Worm (Caenorhabditis elegans) whole organism, mixed stage, embryonic: ENCODE results near the gene T26E4.9.
"Not testable (repeated sequence)": the region's sequence is repeated elsewhere in the genome, so short reads cannot be mapped to it uniquely, and the experiment has no call there.

Experiments used
- M03D4.4 ChIP-seq: sonication (generic microtip); optimal IDR thresholded peaks from 2 replicates; lab custom pipeline; 2017; ENCODE audit warnings: mild to moderate bottlenecking, missing genetic modification characterization, missing compliant biosample characterization
- blmp-1 ChIP-seq: fragments of 150-350 bp; optimal IDR thresholded peaks from 2 replicates; lab custom pipeline; 2014; ENCODE audit warnings: missing biosample characterization, missing genetic modification characterization
- ceh-39 ChIP-seq: fragments of 150-350 bp; optimal IDR thresholded peaks from 2 replicates; lab custom pipeline; 2014; ENCODE audit warnings: missing biosample characterization, missing genetic modification characterization
- ceh-83 ChIP-seq: fragments of 200-800 bp; sonication (Bioruptor generic); optimal IDR thresholded peaks from 2 replicates; lab custom pipeline; 2018; ENCODE audit warnings: mild to moderate bottlenecking, missing genetic modification characterization, missing compliant biosample characterization
- ces-1 ChIP-seq: fragments of 150-350 bp; optimal IDR thresholded peaks from 2 replicates; lab custom pipeline; 2014; ENCODE audit warnings: missing biosample characterization, missing genetic modification reagents, missing genetic modification characterization
- cnd-1 ChIP-seq: fragments of 200-800 bp; sonication (Bioruptor generic); optimal IDR thresholded peaks from 2 replicates; lab custom pipeline; 2018; ENCODE audit warnings: mild to moderate bottlenecking, missing genetic modification characterization, missing compliant biosample characterization
- elt-1 ChIP-seq: sonication (generic microtip); optimal IDR thresholded peaks from 2 replicates; lab custom pipeline; 2017; ENCODE audit warnings: missing genetic modification characterization, mild to moderate bottlenecking, missing compliant biosample characterization, antibody characterized with exemption, moderate library complexity, borderline replicate concordance; ENCODE audit not compliant: insufficient read depth
- elt-3 ChIP-seq: fragments of 150-350 bp; optimal IDR thresholded peaks from 2 replicates; lab custom pipeline; 2014; ENCODE audit warnings: missing biosample characterization, missing genetic modification characterization
- flh-1 ChIP-seq: fragments of 200-800 bp; sonication (Bioruptor generic); optimal IDR thresholded peaks from 2 replicates; lab custom pipeline; 2018; ENCODE audit warnings: mild to moderate bottlenecking, missing genetic modification characterization, moderate library complexity, missing compliant biosample characterization
- hlh-1 ChIP-seq: fragments of 150-350 bp; optimal IDR thresholded peaks from 2 replicates; lab custom pipeline; 2014; ENCODE audit warnings: missing biosample characterization, missing genetic modification reagents, missing genetic modification characterization
- lin-13 ChIP-seq: fragments of 150-350 bp; optimal IDR thresholded peaks from 2 replicates; lab custom pipeline; 2014; ENCODE audit warnings: missing biosample characterization, missing genetic modification characterization
- lin-32 ChIP-seq: fragments of 200-800 bp; sonication (Bioruptor generic); optimal IDR thresholded peaks from 2 replicates; lab custom pipeline; 2018; ENCODE audit warnings: mild to moderate bottlenecking, missing genetic modification characterization, missing compliant biosample characterization
- lsy-2 ChIP-seq: fragments of 150-350 bp; optimal IDR thresholded peaks from 2 replicates; lab custom pipeline; 2014; ENCODE audit warnings: missing biosample characterization, missing genetic modification characterization
- mab-5 ChIP-seq: fragments of 150-350 bp; optimal IDR thresholded peaks from 2 replicates; lab custom pipeline; 2014; ENCODE audit warnings: missing biosample characterization, missing genetic modification characterization
- mep-1 ChIP-seq: fragments of 150-350 bp; optimal IDR thresholded peaks from 2 replicates; lab custom pipeline; 2017; ENCODE audit warnings: missing biosample characterization, missing genetic modification reagents, missing genetic modification characterization, inconsistent platforms
- nhr-12 ChIP-seq: fragments of 150-350 bp; optimal IDR thresholded peaks from 2 replicates; lab custom pipeline; 2014; ENCODE audit warnings: missing biosample characterization, missing genetic modification characterization
- nhr-2 ChIP-seq: fragments of 150-350 bp; optimal IDR thresholded peaks from 2 replicates; lab custom pipeline; 2014; ENCODE audit warnings: missing biosample characterization, missing genetic modification characterization
- nhr-237 ChIP-seq: fragments of 150-350 bp; optimal IDR thresholded peaks from 2 replicates; lab custom pipeline; 2014; ENCODE audit warnings: missing biosample characterization, missing genetic modification characterization
- nhr-28 ChIP-seq: fragments of 150-350 bp; optimal IDR thresholded peaks from 2 replicates; lab custom pipeline; 2014; ENCODE audit warnings: missing biosample characterization, missing genetic modification characterization
- nhr-76 ChIP-seq: sonication (generic microtip); optimal IDR thresholded peaks from 2 replicates; lab custom pipeline; 2017; ENCODE audit warnings: missing biosample characterization, missing genetic modification characterization
- pha-4 ChIP-seq: fragments of 150-350 bp; optimal IDR thresholded peaks from 2 replicates; lab custom pipeline; 2018; ENCODE audit warnings: missing biosample characterization, missing genetic modification reagents, missing genetic modification characterization
- sem-2 ChIP-seq: fragments of 200-800 bp; sonication (Bioruptor generic); optimal IDR thresholded peaks from 2 replicates; lab custom pipeline; 2018; ENCODE audit warnings: mild to moderate bottlenecking, missing genetic modification characterization, missing compliant biosample characterization
- snpc-4 ChIP-seq: fragments of 150-350 bp; optimal IDR thresholded peaks from 2 replicates; lab custom pipeline; 2014; ENCODE audit warnings: missing biosample characterization, missing genetic modification characterization
- sptf-1 ChIP-seq: sonication (generic microtip); optimal IDR thresholded peaks from 2 replicates; lab custom pipeline; 2017; ENCODE audit warnings: mild to moderate bottlenecking, missing genetic modification characterization, moderate library complexity, missing compliant biosample characterization
- unc-120 ChIP-seq: sonication (generic microtip); optimal IDR thresholded peaks from 2 replicates; lab custom pipeline; 2017; ENCODE audit warnings: missing genetic modification characterization, missing compliant biosample characterization; ENCODE audit not compliant: poor library complexity, severe bottlenecking
- unc-39 ChIP-seq: fragments of 150-350 bp; optimal IDR thresholded peaks from 2 replicates; lab custom pipeline; 2014; ENCODE audit warnings: missing biosample characterization, missing genetic modification characterization
- unc-62 ChIP-seq: fragments of 150-350 bp; optimal IDR thresholded peaks from 2 replicates; lab custom pipeline; 2014; ENCODE audit warnings: missing biosample characterization, missing genetic modification reagents, missing genetic modification characterization

Gene T26E4.9

DNA sequence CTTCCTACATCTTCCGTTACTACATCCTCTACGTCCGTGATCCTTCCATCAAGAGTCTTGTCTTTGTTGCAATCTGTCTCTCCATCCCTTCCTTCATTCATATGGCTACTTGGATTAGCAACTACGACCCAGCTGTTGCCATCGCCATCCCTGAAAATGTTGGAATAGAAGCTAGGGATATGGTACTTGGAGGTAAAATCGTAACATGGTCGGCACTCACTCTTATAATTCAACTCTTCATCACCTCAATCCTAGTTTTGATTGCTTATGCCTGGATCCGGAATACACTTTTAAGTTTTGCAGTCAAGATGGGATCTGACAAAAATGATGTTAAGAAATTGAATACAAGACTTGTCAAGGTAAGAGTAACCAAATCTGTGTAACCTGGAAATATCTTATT lies 1.2 kb upstream of the T26E4.9 start, which contains the start of gene T26E4.18:
Gene T26E4.18 (minus strand): TSS at position 101 of the 400 bp plus-strand sequence.
- not testable (repeated sequence) for TF ChIP-seq hlh-1; mep-1 (tag; lab: Kevin White, UChicago); sem-2 (GFP tag; lab: Kevin White, UChicago)

DNA sequence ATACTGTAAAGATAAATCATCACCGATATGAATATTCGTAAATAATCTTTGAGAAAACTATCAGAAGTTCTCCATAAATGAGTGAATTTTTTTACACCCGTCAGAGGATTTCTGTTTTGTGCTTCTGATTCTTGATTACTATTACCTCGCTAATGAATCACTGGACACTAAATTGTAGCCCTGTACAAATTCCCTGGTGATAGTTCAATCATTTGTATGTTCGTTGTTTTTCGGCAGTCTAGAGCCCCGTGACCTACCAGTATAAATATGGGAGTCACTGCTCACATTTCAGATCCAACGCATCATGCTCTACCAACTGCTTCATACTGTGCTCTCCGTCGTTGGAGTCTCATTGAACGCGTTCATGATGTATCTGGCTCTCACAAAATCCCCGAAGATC lies 556 bp upstream of the T26E4.9 start, which contains the start of gene srd-27:
Gene srd-27 (plus strand): TSS at position 301 of the 400 bp plus-strand sequence.
- TF ChIP-seq unc-120 (tag; lab: Kevin White, UChicago); lin-13; nhr-237 (tag; lab: Kevin White, UChicago): not testable (repeated sequence)

DNA sequence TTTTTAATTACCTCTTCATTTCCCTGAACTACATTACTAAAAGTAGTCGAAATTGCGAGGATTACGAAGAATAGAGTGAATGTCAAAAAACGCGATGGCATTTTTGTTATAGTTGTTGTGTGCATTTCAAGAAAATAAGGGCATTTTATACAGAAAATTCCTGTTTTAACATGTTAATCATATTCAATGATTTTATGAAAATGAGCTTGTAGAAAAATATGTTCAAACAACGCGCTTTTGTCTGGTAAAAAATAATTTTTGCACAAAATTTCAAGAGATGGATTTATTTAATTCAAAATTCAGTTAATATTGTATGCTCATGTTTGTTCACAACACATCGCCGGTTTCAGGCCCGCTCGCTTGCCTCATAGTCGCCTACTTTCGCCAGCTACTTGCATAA lies 4.4 kb downstream of the T26E4.9 start, which contains the start of gene T26E4.10:
Gene T26E4.10 (minus strand): TSS at position 101 of the 400 bp plus-strand sequence.
- TF ChIP-seq sptf-1 (tag; lab: Kevin White, UChicago) (no peak), ceh-39 (tag; lab: Kevin White, UChicago) (no peak), lin-32 (GFP tag; lab: Kevin White, UChicago) (no peak), lin-13 (no peak), nhr-76 (no peak), unc-39 (tag; lab: Kevin White, UChicago) (no peak), lsy-2 (tag; lab: Kevin White, UChicago) (no peak), snpc-4 (tag; lab: Kevin White, UChicago) (no peak)

DNA sequence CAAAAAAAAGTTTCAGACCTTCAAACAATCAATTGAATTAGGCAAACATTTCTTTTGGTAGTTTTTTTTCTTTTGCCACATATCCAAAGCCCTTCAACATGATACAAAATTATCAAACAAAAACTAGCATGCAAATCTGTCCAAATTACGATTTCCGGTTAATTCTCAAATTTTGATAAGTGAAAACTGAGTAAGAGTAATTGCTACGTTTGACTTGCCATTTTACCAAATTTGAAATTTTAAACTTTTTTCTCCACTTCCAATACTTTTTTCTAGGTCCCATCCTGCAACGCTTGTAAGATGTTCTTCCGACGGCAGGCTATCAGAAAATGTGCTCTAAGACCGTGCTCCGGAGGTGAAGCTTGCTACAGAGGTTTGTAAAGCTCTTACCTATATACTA lies 6.4 kb downstream of the T26E4.9 start, which contains the start of gene nhr-223:
Gene nhr-223 (plus strand): TSS at position 301 of the 400 bp plus-strand sequence.
- TF ChIP-seq nhr-12 (no peak), elt-1 (tag; lab: Kevin White, UChicago) (no peak), sptf-1 (tag; lab: Kevin White, UChicago) (no peak), cnd-1 (tag; lab: Kevin White, UChicago) (no peak), ceh-39 (tag; lab: Kevin White, UChicago) (no peak), pha-4 (tag; lab: Kevin White, UChicago) (no peak), elt-3 (tag; lab: Kevin White, UChicago) (no peak), lin-13 (no peak), ces-1 (GFP tag; lab: Kevin White, UChicago) (no peak), hlh-1 (no peak), lin-32 (GFP tag; lab: Kevin White, UChicago) (no peak), mab-5 (tag; lab: Kevin White, UChicago) (no peak)

DNA sequence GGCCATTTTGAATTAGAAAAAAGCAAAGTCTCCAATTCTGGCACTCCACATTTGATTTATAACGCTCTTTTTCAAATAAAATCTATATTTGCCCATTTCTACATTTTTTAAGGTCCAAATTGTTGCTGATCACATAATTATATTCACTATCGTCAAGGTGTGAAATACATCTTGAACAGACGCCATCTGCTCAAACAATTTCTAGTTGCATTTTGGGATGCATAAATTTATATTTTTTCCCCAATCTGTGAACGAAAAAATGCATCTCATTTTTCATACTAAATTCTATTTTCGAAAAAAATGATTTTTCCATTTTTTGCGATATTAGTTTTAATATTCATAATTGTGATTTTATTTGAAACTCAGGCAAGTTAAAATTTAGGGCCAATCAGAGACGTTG lies 9.3 kb downstream of the T26E4.9 start, which contains the start of gene T26E4.7:
Gene T26E4.7 (plus strand): TSS at position 301 of the 400 bp plus-strand sequence.
- no peak for TF ChIP-seq flh-1 (GFP tag; lab: Kevin White, UChicago)
- TF ChIP-seq nhr-28 (tag; lab: Kevin White, UChicago), result no peak
- no peak for TF ChIP-seq nhr-237 (tag; lab: Kevin White, UChicago)
- no peak for TF ChIP-seq sptf-1 (tag; lab: Kevin White, UChicago)
- TF ChIP-seq M03D4.4, result no peak
- TF ChIP-seq ceh-83 (GFP tag; lab: Kevin White, UChicago), result no peak
- TF ChIP-seq elt-3 (tag; lab: Kevin White, UChicago), result no peak
- TF ChIP-seq elt-1 (tag; lab: Kevin White, UChicago), result no peak
- TF ChIP-seq unc-39 (tag; lab: Kevin White, UChicago), result no peak
- TF ChIP-seq nhr-2 (tag; lab: Kevin White, UChicago), result no peak
- TF ChIP-seq pha-4 (tag; lab: Kevin White, UChicago), result no peak
- no peak for TF ChIP-seq cnd-1 (tag; lab: Kevin White, UChicago)
- no peak for TF ChIP-seq unc-62
- TF ChIP-seq lin-32 (GFP tag; lab: Kevin White, UChicago), result no peak
- TF ChIP-seq ces-1 (GFP tag; lab: Kevin White, UChicago), result no peak
- TF ChIP-seq, all 35 proteins: peak for 0

DNA sequence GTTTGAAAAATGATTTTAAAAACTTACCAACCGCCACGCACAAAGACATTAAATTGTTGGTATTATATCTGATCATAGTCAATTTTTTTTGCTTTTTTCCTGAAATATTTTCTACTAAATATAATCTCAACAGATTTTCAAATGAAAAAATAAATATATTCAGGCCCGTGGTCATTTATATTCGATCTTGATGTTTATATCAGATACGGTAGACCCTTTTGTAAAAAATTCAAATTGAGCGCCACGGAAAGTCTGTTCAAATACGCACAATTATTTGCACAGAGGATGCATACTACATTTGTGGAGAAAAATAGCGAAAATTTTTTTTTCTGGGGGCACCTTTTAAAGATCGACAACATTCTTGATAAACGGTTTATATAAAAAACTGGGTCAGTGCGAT lies 10.1 kb downstream of the T26E4.9 start, which contains the start of gene T26E4.4:
Gene T26E4.4 (minus strand): TSS at position 101 of the 400 bp plus-strand sequence.
- TF ChIP-seq blmp-1 (tag; lab: Kevin White, UChicago) (no peak), unc-120 (tag; lab: Kevin White, UChicago) (no peak), ces-1 (GFP tag; lab: Kevin White, UChicago) (no peak), mep-1 (tag; lab: Kevin White, UChicago) (no peak), lin-13 (no peak), elt-1 (tag; lab: Kevin White, UChicago) (no peak), nhr-12 (no peak), nhr-237 (tag; lab: Kevin White, UChicago) (no peak)
